Worm (Caenorhabditis elegans) whole organism, young adult: ENCODE data around the gene zer-1.

Experiments
- B0261.1 ChIP-seq: sonication (generic microtip); optimal IDR thresholded peaks from 2 replicates; lab custom pipeline; 2016; ENCODE audit warnings: mild to moderate bottlenecking, missing genetic modification characterization, moderate library complexity, missing compliant biosample characterization
- C06A6.2 ChIP-seq: fragments of 200-800 bp; sonication (Bioruptor generic); conservative IDR thresholded peaks from 2 replicates; pipeline ENCODE4 v1.3.6; 2022; ENCODE audit warnings: missing genetic modification characterization, missing compliant biosample characterization
- C17E4.6 ChIP-seq: fragments of 200-800 bp; sonication (Bioruptor generic); IDR thresholded peaks from 2 replicates; pipeline ENCODE4 v1.3.6; 2022; ENCODE audit warnings: missing genetic modification reagents, missing genetic modification characterization, missing compliant biosample characterization
- F23B12.7 ChIP-seq: sonication (generic microtip); optimal IDR thresholded peaks from 2 replicates; lab custom pipeline; 2017; ENCODE audit warnings: missing genetic modification characterization, mild to moderate bottlenecking, missing compliant biosample characterization, antibody characterized with exemption, moderate library complexity; ENCODE audit not compliant: insufficient read depth
- F33H1.4 ChIP-seq: fragments of 200-800 bp; sonication (Bioruptor generic); IDR thresholded peaks from 2 replicates; pipeline ENCODE4 v1.3.6; 2022; ENCODE audit warnings: missing genetic modification reagents, missing genetic modification characterization, missing compliant biosample characterization
- F37B4.10 ChIP-seq: fragments of 200-800 bp; sonication (Bioruptor generic); IDR thresholded peaks from 2 replicates; pipeline ENCODE4 v1.3.6; 2022; ENCODE audit warnings: missing genetic modification characterization, missing compliant biosample characterization
- F49E8.2 ChIP-seq: sonication (generic microtip); optimal IDR thresholded peaks from 3 replicates; lab custom pipeline; 2017; ENCODE audit warnings: missing genetic modification characterization, mild to moderate bottlenecking, missing compliant biosample characterization, antibody characterized with exemption, moderate library complexity; ENCODE audit not compliant: insufficient read depth
- F52B5.7 ChIP-seq: sonication (generic microtip); optimal IDR thresholded peaks from 2 replicates; lab custom pipeline; 2016; ENCODE audit warnings: mild to moderate bottlenecking, missing genetic modification characterization, missing compliant biosample characterization
- K12H6.12 ChIP-seq: fragments of 200-800 bp; sonication (Bioruptor generic); optimal IDR thresholded peaks from 2 replicates; lab custom pipeline; 2018; ENCODE audit warnings: mild to moderate bottlenecking, missing genetic modification characterization, missing compliant biosample characterization
- Y53G8AR.9 ChIP-seq: fragments of 200-800 bp; sonication (Bioruptor generic); conservative IDR thresholded peaks from 2 replicates; pipeline ENCODE4 v1.3.6; 2022; ENCODE audit warnings: missing genetic modification reagents, missing genetic modification characterization, missing compliant biosample characterization
- Y56A3A.18 ChIP-seq: fragments of 200-800 bp; sonication (Bioruptor generic); IDR thresholded peaks from 2 replicates; pipeline ENCODE4 v1.3.6; 2022; ENCODE audit warnings: missing genetic modification reagents, missing genetic modification characterization, missing compliant biosample characterization
- Y95B8A.8 ChIP-seq: fragments of 200-800 bp; sonication (Bioruptor generic); IDR thresholded peaks from 2 replicates; pipeline ENCODE4 v1.3.6; 2022; ENCODE audit warnings: missing genetic modification reagents, missing genetic modification characterization, missing compliant biosample characterization
- ama-1 ChIP-seq, 3 experiments: fragments of 150-350 bp in 1 of 3; sonication (generic microtip) in 2 of 3; optimal IDR thresholded peaks; 2 replicates each; lab custom pipeline; 2014 to 2018; ENCODE audit warnings: missing biosample characterization in 2 of 3, missing genetic modification characterization in 2 of 3, missing genetic modification reagents in 2 of 3
- aptf-3 ChIP-seq: fragments of 200-800 bp; sonication (Bioruptor generic); IDR thresholded peaks from 2 replicates; pipeline ENCODE4 v1.3.6; 2022; ENCODE audit warnings: missing genetic modification characterization, missing compliant biosample characterization
- attf-6 ChIP-seq: fragments of 200-800 bp; sonication (Bioruptor generic); IDR thresholded peaks from 2 replicates; pipeline ENCODE4 v1.3.6; 2022; ENCODE audit warnings: missing genetic modification reagents, missing genetic modification characterization, missing compliant biosample characterization
- bed-1 ChIP-seq: fragments of 200-800 bp; sonication (Bioruptor generic); IDR thresholded peaks from 2 replicates; pipeline ENCODE4 v1.3.6; 2022; ENCODE audit warnings: missing genetic modification reagents, missing genetic modification characterization, missing compliant biosample characterization
- cebp-1 ChIP-seq, 2 experiments: fragments of 200-800 bp in 1 of 2; sonication (Bioruptor generic) in 1 of 2; sonication (generic microtip) in 1 of 2; IDR thresholded peaks in 1 of 2; optimal IDR thresholded peaks in 1 of 2; 2 replicates each; pipeline versions ENCODE4 v1.3.6 to Lab custom; 2017 to 2022; ENCODE audit warnings: missing compliant biosample characterization in 2 of 2, missing genetic modification characterization in 2 of 2, mild to moderate bottlenecking in 1 of 2, missing genetic modification reagents in 1 of 2, moderate library complexity in 1 of 2
- dox-1 ChIP-seq: fragments of 200-800 bp; sonication (Bioruptor generic); IDR thresholded peaks from 2 replicates; pipeline ENCODE4 v1.3.6; 2022; ENCODE audit warnings: missing genetic modification reagents, missing genetic modification characterization, missing compliant biosample characterization
- dpl-1 ChIP-seq: fragments of 150-350 bp; optimal IDR thresholded peaks from 2 replicates; lab custom pipeline; 2014; ENCODE audit warnings: missing biosample characterization, missing genetic modification reagents, missing genetic modification characterization
- ekl-4 ChIP-seq: fragments of 200-800 bp; sonication (Bioruptor generic); IDR thresholded peaks from 2 replicates; pipeline ENCODE4 v1.3.6; 2022; ENCODE audit warnings: missing genetic modification reagents, missing genetic modification characterization, missing compliant biosample characterization
- fkh-3 ChIP-seq: sonication (generic microtip); optimal IDR thresholded peaks from 2 replicates; lab custom pipeline; 2016; ENCODE audit warnings: mild to moderate bottlenecking, missing genetic modification characterization, missing compliant biosample characterization
- hmg-1.2 ChIP-seq: fragments of 200-800 bp; sonication (Bioruptor generic); IDR thresholded peaks from 2 replicates; pipeline ENCODE4 v1.3.6; 2022; ENCODE audit warnings: missing genetic modification reagents, missing genetic modification characterization, missing compliant biosample characterization
- hmg-20 ChIP-seq: fragments of 200-800 bp; sonication (Bioruptor generic); IDR thresholded peaks from 2 replicates; pipeline ENCODE4 v1.3.6; 2022; ENCODE audit warnings: missing genetic modification reagents, missing genetic modification characterization, missing compliant biosample characterization
- hrde-1 ChIP-seq: sonication (generic microtip); optimal IDR thresholded peaks from 2 replicates; lab custom pipeline; 2016; ENCODE audit warnings: missing genetic modification characterization, mild to moderate bottlenecking, missing compliant biosample characterization, moderate library complexity, missing genotype, missing genetic modification reagents, borderline replicate concordance
- lag-1 ChIP-seq: fragments of 200-800 bp; sonication (Bioruptor generic); IDR thresholded peaks from 2 replicates; pipeline ENCODE4 v1.3.6; 2022; ENCODE audit warnings: missing genetic modification reagents, missing genetic modification characterization, missing compliant biosample characterization
- let-526 ChIP-seq: fragments of 200-800 bp; sonication (Bioruptor generic); IDR thresholded peaks from 2 replicates; pipeline ENCODE4 v1.3.6; 2022; ENCODE audit warnings: missing genetic modification reagents, missing genetic modification characterization, missing compliant biosample characterization
- let-607 ChIP-seq, 2 experiments: fragments of 200-800 bp in 1 of 2; sonication (Bioruptor generic) in 1 of 2; sonication (generic microtip) in 1 of 2; optimal IDR thresholded peaks; 2 replicates each; lab custom pipeline; 2016 to 2018; ENCODE audit warnings: mild to moderate bottlenecking in 2 of 2, missing compliant biosample characterization in 2 of 2, missing genetic modification characterization in 2 of 2, moderate library complexity in 2 of 2, missing genotype in 1 of 2
- lin-26 ChIP-seq: fragments of 200-800 bp; sonication (Bioruptor generic); IDR thresholded peaks from 2 replicates; pipeline ENCODE4 v1.3.6; 2022; ENCODE audit warnings: missing genetic modification reagents, missing genetic modification characterization, missing compliant biosample characterization
- lin-35 ChIP-seq, 3 experiments: fragments of 150-350 bp in 2 of 3; sonication (generic microtip) in 1 of 3; optimal IDR thresholded peaks; 2 replicates each; lab custom pipeline; 2014 to 2018; ENCODE audit warnings: missing biosample characterization in 3 of 3, missing genetic modification characterization in 3 of 3, missing genetic modification reagents in 3 of 3
- lsy-27 ChIP-seq: sonication (generic microtip); optimal IDR thresholded peaks from 2 replicates; lab custom pipeline; 2017; ENCODE audit warnings: missing genetic modification characterization, mild to moderate bottlenecking, missing compliant biosample characterization, antibody characterized with exemption, missing genotype, borderline replicate concordance; ENCODE audit not compliant: insufficient read depth
- madf-10 ChIP-seq: sonication (generic microtip); optimal IDR thresholded peaks from 2 replicates; lab custom pipeline; 2016; ENCODE audit warnings: mild to moderate bottlenecking, missing genetic modification characterization, missing compliant biosample characterization
- mel-28 ChIP-seq: sonication (generic microtip); optimal IDR thresholded peaks from 2 replicates; lab custom pipeline; 2016; ENCODE audit warnings: borderline replicate concordance, mild to moderate bottlenecking, missing genetic modification characterization, missing compliant biosample characterization
- mxl-1 ChIP-seq: sonication (generic microtip); optimal IDR thresholded peaks from 2 replicates; lab custom pipeline; 2016; ENCODE audit warnings: missing genetic modification characterization, missing compliant biosample characterization
- nfya-1 ChIP-seq: sonication (generic microtip); optimal IDR thresholded peaks from 2 replicates; lab custom pipeline; 2017; ENCODE audit warnings: antibody characterized with exemption, missing compliant biosample characterization, missing genetic modification characterization, borderline replicate concordance; ENCODE audit not compliant: insufficient read depth
- nfya-2 ChIP-seq: fragments of 200-800 bp; sonication (Bioruptor generic); IDR thresholded peaks from 2 replicates; pipeline ENCODE4 v1.3.6; 2022; ENCODE audit warnings: missing genetic modification reagents, missing genetic modification characterization, missing compliant biosample characterization
- nhr-90 ChIP-seq: sonication (generic microtip); optimal IDR thresholded peaks from 2 replicates; lab custom pipeline; 2016; ENCODE audit warnings: missing genotype, mild to moderate bottlenecking, missing genetic modification characterization, missing compliant biosample characterization
- rpc-1 ChIP-seq, 2 experiments: fragments of 150-350 bp in 1 of 2; sonication (generic microtip) in 1 of 2; optimal IDR thresholded peaks; 2 replicates each; lab custom pipeline; 2014 to 2018; ENCODE audit warnings: missing biosample characterization in 1 of 2, missing genetic modification characterization in 1 of 2, missing genetic modification reagents in 1 of 2, missing genotype in 1 of 2
- sptf-2 ChIP-seq: fragments of 200-800 bp; sonication (Bioruptor generic); optimal IDR thresholded peaks from 2 replicates; lab custom pipeline; 2018; ENCODE audit warnings: mild to moderate bottlenecking, missing genetic modification characterization, missing compliant biosample characterization
- tbx-9 ChIP-seq: sonication (generic microtip); optimal IDR thresholded peaks from 2 replicates; lab custom pipeline; 2016; ENCODE audit warnings: borderline replicate concordance, missing genetic modification characterization, inconsistent platforms, missing compliant biosample characterization
- zfh-2 ChIP-seq: fragments of 200-800 bp; sonication (Bioruptor generic); conservative IDR thresholded peaks from 2 replicates; pipeline ENCODE4 v1.3.6; 2022; ENCODE audit warnings: missing genetic modification reagents, missing genetic modification characterization, missing compliant biosample characterization
- zim-3 ChIP-seq: sonication (generic microtip); optimal IDR thresholded peaks from 2 replicates; lab custom pipeline; 2017; ENCODE audit warnings: mild to moderate bottlenecking, missing genetic modification characterization, moderate library complexity, missing compliant biosample characterization
- ztf-18 ChIP-seq: sonication (generic microtip); optimal IDR thresholded peaks from 2 replicates; lab custom pipeline; 2016; ENCODE audit warnings: missing genotype, mild to moderate bottlenecking, missing genetic modification characterization, missing compliant biosample characterization
- ztf-25 ChIP-seq: fragments of 200-800 bp; sonication (Bioruptor generic); IDR thresholded peaks from 2 replicates; pipeline ENCODE4 v1.3.6; 2022; ENCODE audit warnings: missing genetic modification reagents, missing genetic modification characterization, missing compliant biosample characterization
- ztf-26 ChIP-seq: sonication (generic microtip); optimal IDR thresholded peaks from 2 replicates; lab custom pipeline; 2017; ENCODE audit warnings: missing genetic modification characterization, missing compliant biosample characterization
- ztf-28 ChIP-seq: fragments of 200-800 bp; sonication (Bioruptor generic); IDR thresholded peaks from 2 replicates; pipeline ENCODE4 v1.3.6; 2022; ENCODE audit warnings: missing genetic modification reagents, missing genetic modification characterization, missing compliant biosample characterization
- ztf-3 ChIP-seq: fragments of 200-800 bp; sonication (Bioruptor generic); optimal IDR thresholded peaks from 2 replicates; lab custom pipeline; 2018; ENCODE audit warnings: mild to moderate bottlenecking, missing genetic modification characterization, missing compliant biosample characterization
- ztf-6 ChIP-seq: fragments of 200-800 bp; sonication (Bioruptor generic); IDR thresholded peaks from 2 replicates; pipeline ENCODE4 v1.3.6; 2022; ENCODE audit warnings: missing genetic modification reagents, missing genetic modification characterization, missing compliant biosample characterization

Gene zer-1

ce11 chrIII:909540-909939, 22.9 kb upstream of the zer-1 start, which contains the start of gene crls-1 (continued):
- no peak for TF ChIP-seq sptf-2 (GFP tag; lab: Kevin White, UChicago)
- TF ChIP-seq Y56A3A.18, result no peak
- TF ChIP-seq K12H6.12 (tag; lab: Kevin White, UChicago), result no peak
- no peak for TF ChIP-seq fkh-3 (tag; lab: Kevin White, UChicago)
- TF ChIP-seq mxl-1 (tag; lab: Kevin White, UChicago), result no peak
- TF ChIP-seq nfya-2, result no peak
- no peak for TF ChIP-seq F33H1.4 (GFP tag; lab: Robert Waterston, UW)
- TF ChIP-seq C17E4.6 (GFP tag; lab: Robert Waterston, UW), result no peak
- no peak for TF ChIP-seq nhr-90 (tag; lab: Kevin White, UChicago)
- no peak for TF ChIP-seq lin-26
- TF ChIP-seq C06A6.2 (GFP tag; lab: Robert Waterston, UW), result no peak
- TF ChIP-seq ztf-26 (tag; lab: Kevin White, UChicago), result no peak
- TF ChIP-seq hmg-20 (GFP tag; lab: Robert Waterston, UW), result no peak
- no peak for TF ChIP-seq B0261.1 (tag; lab: Kevin White, UChicago)
- no peak for TF ChIP-seq nfya-1 (tag; lab: Kevin White, UChicago)
- TF ChIP-seq hmg-1.2, result no peak
- TF ChIP-seq attf-6 (GFP tag; lab: Robert Waterston, UW), result no peak
- no peak for TF ChIP-seq madf-10 (tag; lab: Kevin White, UChicago)
- no peak for TF ChIP-seq dpl-1 (GFP tag; lab: Kevin White, UChicago)
- no peak for TF ChIP-seq F23B12.7 (tag; lab: Kevin White, UChicago)
- TF ChIP-seq lag-1, result no peak
- no peak for TF ChIP-seq ztf-28
- no peak for TF ChIP-seq aptf-3 (GFP tag; lab: Robert Waterston, UW)
- no peak for TF ChIP-seq zim-3 (tag; lab: Kevin White, UChicago)
- no peak for TF ChIP-seq ztf-18 (tag; lab: Kevin White, UChicago)
- no peak for TF ChIP-seq tbx-9 (tag; lab: Kevin White, UChicago)
- no peak for TF ChIP-seq dox-1 (GFP tag; lab: Robert Waterston, UW)
- no peak for TF ChIP-seq F49E8.2 (tag; lab: Kevin White, UChicago)
- no peak for TF ChIP-seq ama-1 (optimal IDR thresholded peaks at IDR 0.05; lab: Kevin White, UChicago)
- no peak for TF ChIP-seq ama-1 (GFP tag; optimal IDR thresholded peaks at IDR 0.05; lab: Kevin White, UChicago)
- TF ChIP-seq ztf-25 (GFP tag; lab: Robert Waterston, UW), result no peak
- TF ChIP-seq ekl-4 (GFP tag; lab: Robert Waterston, UW), result peak; percentile 58; the same call in 1 of the 2 replicates
- TF ChIP-seq mel-28 (tag; lab: Kevin White, UChicago), result no peak
- TF ChIP-seq lsy-27, result no peak
- TF ChIP-seq ztf-3 (GFP tag; lab: Kevin White, UChicago), result no peak
- TF ChIP-seq hrde-1 (tag; lab: Kevin White, UChicago), result no peak
- no peak for TF ChIP-seq bed-1 (GFP tag; lab: Robert Waterston, UW)
- TF ChIP-seq cebp-1 (GFP tag; IDR thresholded peaks at IDR 0.05; lab: Robert Waterston, UW), result no peak
- no peak for TF ChIP-seq cebp-1 (tag; optimal IDR thresholded peaks at IDR 0.05; lab: Kevin White, UChicago)
- TF ChIP-seq zfh-2 (GFP tag; lab: Robert Waterston, UW), result no peak
- TF ChIP-seq Y53G8AR.9 (GFP tag; lab: Robert Waterston, UW), result peak; percentile 53; the same call in 1 of the 2 replicates
- no peak for TF ChIP-seq rpc-1 (optimal IDR thresholded peaks at IDR 0.05; lab: Kevin White, UChicago)
- no peak for TF ChIP-seq rpc-1 (tag; optimal IDR thresholded peaks at IDR 0.05; lab: Kevin White, UChicago)
- no peak for TF ChIP-seq F37B4.10 (GFP tag; lab: Robert Waterston, UW)
- TF ChIP-seq lin-35 (GFP tag; optimal IDR thresholded peaks at IDR 0.05; lab: Kevin White, UChicago), result no peak
- TF ChIP-seq let-607 (tag; optimal IDR thresholded peaks at IDR 0.05; lab: Kevin White, UChicago), result no peak
- TF ChIP-seq F52B5.7 (tag; lab: Kevin White, UChicago), result peak; percentile 26
- 0 out of 2 replicates have a peak, but pooled peaks have one; percentile 17 for TF ChIP-seq Y95B8A.8
- no peak for TF ChIP-seq ztf-6 (GFP tag; lab: Robert Waterston, UW)
- no peak for TF ChIP-seq let-526 (GFP tag; lab: Robert Waterston, UW)
